Fruit fly (Drosophila melanogaster) Kc167 (cell line): ENCODE measurements around the gene ND-20L.

ENCODE experiments used
- h ChIP-seq: fragments of >200 bp; optimal IDR thresholded peaks from 3 replicates; lab custom pipeline; 2018; ENCODE audit warnings: missing external identifiers
- psq ChIP-seq: fragments of >200 bp; optimal IDR thresholded peaks from 2 replicates; lab custom pipeline; 2017; ENCODE audit warnings: missing external identifiers

- TF ChIP-seq psq (lab: Kevin White, UChicago) (no peak), h (lab: Kevin White, UChicago) (no peak)
These were observed 40.5 kb downstream of the ND-20L start, which contains the start of gene Dr for dm6 chr3R:29556003-29556467.
